Fruit fly (Drosophila melanogaster) whole organism, embryonic: ENCODE results near the gene CG15019.
A peak's percentile ranks its signal among the peaks of the same experiment; 100 is the strongest.

Experiments
- Abd-B ChIP-seq: fragments of 200-800 bp; sonication (Bioruptor generic); optimal IDR thresholded peaks from 2 replicates; lab custom pipeline; 2018; ENCODE audit warnings: missing biosample characterization, mild to moderate bottlenecking, missing genetic modification characterization, moderate library complexity
- Antp ChIP-seq: fragments of 200-800 bp; sonication (Bioruptor generic); optimal IDR thresholded peaks from 3 replicates; lab custom pipeline; 2016; ENCODE audit warnings: missing biosample characterization, missing genetic modification characterization
- CG10462 ChIP-seq: fragments of 200-800 bp; sonication (Bioruptor generic); optimal IDR thresholded peaks from 2 replicates; lab custom pipeline; 2016; ENCODE audit warnings: missing biosample characterization, missing genetic modification characterization
- CG11504 ChIP-seq: fragments of 200-800 bp; sonication (Bioruptor generic); optimal IDR thresholded peaks from 3 replicates; lab custom pipeline; 2019; ENCODE audit warnings: missing biosample characterization, mild to moderate bottlenecking, missing genetic modification characterization, moderate library complexity
- CG11695 ChIP-seq: fragments of 200-800 bp; sonication (Bioruptor generic); IDR thresholded peaks from 3 replicates; pipeline ENCODE4 v1.3.6; 2022; ENCODE audit warnings: missing biosample characterization, missing genetic modification characterization
- CG12236 ChIP-seq: fragments of 200-800 bp; sonication (Bioruptor generic); optimal IDR thresholded peaks from 2 replicates; lab custom pipeline; 2016; ENCODE audit warnings: missing biosample characterization, missing genetic modification characterization
- CG12769 ChIP-seq: fragments of 200-800 bp; sonication (Bioruptor generic); optimal IDR thresholded peaks from 2 replicates; lab custom pipeline; 2019; ENCODE audit warnings: missing biosample characterization, mild to moderate bottlenecking, missing genetic modification characterization, moderate library complexity
- CG13296 ChIP-seq: fragments of 200-800 bp; sonication (Bioruptor generic); optimal IDR thresholded peaks from 3 replicates; lab custom pipeline; 2018; ENCODE audit warnings: missing biosample characterization, mild to moderate bottlenecking, missing genetic modification characterization
- CG14710 ChIP-seq: fragments of 200-800 bp; sonication (Bioruptor generic); optimal IDR thresholded peaks from 3 replicates; lab custom pipeline; 2019; ENCODE audit warnings: missing biosample characterization, mild to moderate bottlenecking, missing genetic modification characterization, moderate library complexity
- CG1529 ChIP-seq: fragments of 200-800 bp; sonication (Bioruptor generic); optimal IDR thresholded peaks from 3 replicates; lab custom pipeline; 2018; ENCODE audit warnings: missing biosample characterization, missing genetic modification characterization
- CG17385 ChIP-seq: fragments of 200-800 bp; sonication (Bioruptor generic); optimal IDR thresholded peaks from 3 replicates; lab custom pipeline; 2018; ENCODE audit warnings: missing biosample characterization, mild to moderate bottlenecking, missing genetic modification characterization
- CG30403 ChIP-seq: fragments of 200-800 bp; sonication (Bioruptor generic); optimal IDR thresholded peaks from 3 replicates; lab custom pipeline; 2016; ENCODE audit warnings: missing biosample characterization, missing genetic modification characterization
- CG31441 ChIP-seq: fragments of 200-800 bp; sonication (Bioruptor generic); IDR thresholded peaks from 2 replicates; pipeline ENCODE4 v1.3.6; 2022; ENCODE audit warnings: missing biosample characterization, missing genetic modification characterization
- CG34422 ChIP-seq: fragments of 200-800 bp; sonication (Bioruptor generic); IDR thresholded peaks from 3 replicates; pipeline ENCODE4 v1.3.6; 2022; ENCODE audit warnings: missing biosample characterization, missing genetic modification characterization
- CG4730 ChIP-seq: fragments of 200-800 bp; sonication (Bioruptor generic); IDR thresholded peaks from 2 replicates; pipeline ENCODE4 v1.3.6; 2022; ENCODE audit warnings: missing biosample characterization, missing genetic modification characterization
- CG7839 ChIP-seq: fragments of 200-800 bp; sonication (Bioruptor generic); optimal IDR thresholded peaks from 3 replicates; lab custom pipeline; 2018; ENCODE audit warnings: missing biosample characterization, mild to moderate bottlenecking, missing genetic modification characterization, moderate library complexity
- CG9215 ChIP-seq: fragments of 200-800 bp; sonication (Bioruptor generic); IDR thresholded peaks from 2 replicates; pipeline ENCODE4 v1.3.6; 2022; ENCODE audit warnings: missing biosample characterization, missing genetic modification characterization
- CG9609 ChIP-seq: fragments of 200-800 bp; sonication (Bioruptor generic); optimal IDR thresholded peaks from 3 replicates; lab custom pipeline; 2016; ENCODE audit warnings: missing biosample characterization, missing genetic modification characterization
- CG9727 ChIP-seq: fragments of 200-800 bp; sonication (Bioruptor generic); optimal IDR thresholded peaks from 3 replicates; lab custom pipeline; 2017; ENCODE audit warnings: missing biosample characterization, mild to moderate bottlenecking, missing genetic modification characterization
- Chrac-16 ChIP-seq: fragments of 200-800 bp; sonication (Bioruptor generic); optimal IDR thresholded peaks from 3 replicates; lab custom pipeline; 2016; ENCODE audit warnings: missing biosample characterization, missing genetic modification characterization
- E2f1 ChIP-seq: fragments of 200-800 bp; sonication (Bioruptor generic); IDR thresholded peaks from 2 replicates; pipeline ENCODE4 v1.3.6; 2022; ENCODE audit warnings: missing biosample characterization, missing genetic modification characterization
- Hmr ChIP-seq: fragments of 200-800 bp; sonication (Bioruptor generic); optimal IDR thresholded peaks from 3 replicates; lab custom pipeline; 2017; ENCODE audit warnings: mild to moderate bottlenecking, missing biosample characterization, missing genetic modification reagents, missing genetic modification characterization
- Hr51 ChIP-seq, 2 experiments: fragments of 200-800 bp; sonication (Bioruptor generic); optimal IDR thresholded peaks; 2 replicates in 1 of 2; 3 replicates in 1 of 2; lab custom pipeline; 2016 to 2018; ENCODE audit warnings: missing biosample characterization in 2 of 2, missing genetic modification characterization in 2 of 2, mild to moderate bottlenecking in 1 of 2, moderate library complexity in 1 of 2
- Hsf ChIP-seq: fragments of 200-800 bp; sonication (Bioruptor generic); optimal IDR thresholded peaks from 3 replicates; lab custom pipeline; 2016; ENCODE audit warnings: missing biosample characterization, missing genetic modification characterization
- Meics ChIP-seq: fragments of 200-800 bp; sonication (Bioruptor generic); optimal IDR thresholded peaks from 2 replicates; lab custom pipeline; 2017; ENCODE audit warnings: missing biosample characterization, mild to moderate bottlenecking, missing genetic modification characterization
- Nf-YC ChIP-seq: fragments of 200-800 bp; optimal IDR thresholded peaks from 3 replicates; lab custom pipeline; 2019; ENCODE audit warnings: missing biosample characterization, mild to moderate bottlenecking, missing genetic modification characterization, moderate library complexity
- Ptx1 ChIP-seq: fragments of 200-800 bp; sonication (Bioruptor generic); IDR thresholded peaks from 2 replicates; pipeline ENCODE4 v1.3.6; 2022; ENCODE audit warnings: missing biosample characterization, missing genetic modification characterization
- Rx ChIP-seq: fragments of 200-800 bp; sonication (Bioruptor generic); IDR thresholded peaks from 2 replicates; pipeline ENCODE4 v1.3.6; 2022; ENCODE audit warnings: missing biosample characterization, missing genetic modification characterization
- Sox102F ChIP-seq: fragments of 200-800 bp; sonication (Bioruptor generic); optimal IDR thresholded peaks from 2 replicates; lab custom pipeline; 2018; ENCODE audit warnings: missing biosample characterization, mild to moderate bottlenecking, missing genetic modification characterization, moderate library complexity
- ac ChIP-seq: fragments of 200-800 bp; sonication (Bioruptor generic); optimal IDR thresholded peaks from 3 replicates; lab custom pipeline; 2017; ENCODE audit warnings: missing biosample characterization, mild to moderate bottlenecking, missing genetic modification characterization
- bab2 ChIP-seq: fragments of 200-800 bp; sonication (Bioruptor generic); optimal IDR thresholded peaks from 2 replicates; lab custom pipeline; 2016; ENCODE audit warnings: missing biosample characterization, missing genetic modification characterization
- bsh ChIP-seq, 2 experiments: fragments of 200-800 bp; sonication (Bioruptor generic); optimal IDR thresholded peaks; 2 replicates each; lab custom pipeline; 2017 to 2018; ENCODE audit warnings: mild to moderate bottlenecking in 2 of 2, missing biosample characterization in 2 of 2, missing genetic modification characterization in 2 of 2, moderate library complexity in 1 of 2
- croc ChIP-seq: fragments of 200-800 bp; sonication (Bioruptor generic); conservative IDR thresholded peaks from 3 replicates; pipeline ENCODE4 v1.3.6; 2022; ENCODE audit warnings: missing biosample characterization, missing genetic modification characterization
- dmrt99B ChIP-seq: fragments of 200-800 bp; sonication (Bioruptor generic); optimal IDR thresholded peaks from 2 replicates; lab custom pipeline; 2018; ENCODE audit warnings: missing biosample characterization, mild to moderate bottlenecking, missing genetic modification characterization, moderate library complexity
- esg ChIP-seq: fragments of 200-800 bp; sonication (Bioruptor generic); conservative IDR thresholded peaks from 2 replicates; pipeline ENCODE4 v1.3.6; 2022; ENCODE audit warnings: missing biosample characterization, missing genetic modification characterization
- fd3F ChIP-seq: fragments of 200-800 bp; sonication (Bioruptor generic); optimal IDR thresholded peaks from 2 replicates; lab custom pipeline; 2018; ENCODE audit warnings: missing biosample characterization, mild to moderate bottlenecking, missing genetic modification characterization, moderate library complexity
- gt ChIP-seq: fragments of 200-800 bp; sonication (Bioruptor generic); IDR thresholded peaks from 2 replicates; pipeline ENCODE4 v1.3.6; 2022; ENCODE audit warnings: missing biosample characterization, missing genetic modification characterization
- nau ChIP-seq: fragments of 200-800 bp; sonication (Bioruptor generic); optimal IDR thresholded peaks from 3 replicates; lab custom pipeline; 2017; ENCODE audit warnings: missing biosample characterization, mild to moderate bottlenecking, missing genetic modification characterization, missing genetic modification reagents
- odd ChIP-seq: fragments of 200-800 bp; sonication (Bioruptor generic); optimal IDR thresholded peaks from 2 replicates; lab custom pipeline; 2017; ENCODE audit warnings: missing biosample characterization, mild to moderate bottlenecking, missing genetic modification characterization
- prd ChIP-seq, 3 experiments: fragments of >200 bp in 2 of 3; fragments of 200-800 bp in 1 of 3; sonication (Bioruptor generic) in 1 of 3; optimal IDR thresholded peaks in 2 of 3; IDR thresholded peaks in 1 of 3; 2 replicates in 2 of 3; 3 replicates in 1 of 3; pipeline versions ENCODE4 v1.3.6 to Lab custom; 2017 to 2022; ENCODE audit warnings: missing biosample characterization in 1 of 3, missing genetic modification characterization in 1 of 3
- rib ChIP-seq: fragments of 200-800 bp; sonication (Bioruptor generic); IDR thresholded peaks from 2 replicates; pipeline ENCODE4 v1.3.6; 2022; ENCODE audit warnings: missing biosample characterization, missing genetic modification characterization
- slou ChIP-seq: fragments of 200-800 bp; sonication (Bioruptor generic); optimal IDR thresholded peaks from 3 replicates; lab custom pipeline; 2016; ENCODE audit warnings: missing biosample characterization, missing genetic modification characterization
- stc ChIP-seq: fragments of 200-800 bp; sonication (Bioruptor generic); IDR thresholded peaks from 2 replicates; pipeline ENCODE4 v1.3.6; 2022; ENCODE audit warnings: missing biosample characterization, missing genetic modification characterization
- stwl ChIP-seq: fragments of 200-800 bp; sonication (Bioruptor generic); optimal IDR thresholded peaks from 3 replicates; lab custom pipeline; 2018; ENCODE audit warnings: missing biosample characterization, mild to moderate bottlenecking, missing genetic modification characterization, moderate library complexity
- tio ChIP-seq: fragments of 200-800 bp; sonication (Bioruptor generic); optimal IDR thresholded peaks from 2 replicates; lab custom pipeline; 2017; ENCODE audit warnings: missing biosample characterization, missing genetic modification characterization, inconsistent platforms
- toy ChIP-seq: fragments of 200-800 bp; sonication (Bioruptor generic); IDR thresholded peaks from 2 replicates; pipeline ENCODE4 v1.3.6; 2022; ENCODE audit warnings: missing biosample characterization, missing genetic modification characterization
- ttk ChIP-seq: fragments of 200-800 bp; sonication (Bioruptor generic); IDR thresholded peaks from 2 replicates; pipeline ENCODE4 v2.1.2; 2022; ENCODE audit warnings: missing biosample characterization, missing genetic modification characterization
- tx ChIP-seq: fragments of 200-800 bp; sonication (Bioruptor generic); optimal IDR thresholded peaks from 2 replicates; lab custom pipeline; 2016; ENCODE audit warnings: missing biosample characterization, missing genetic modification characterization
- vvl ChIP-seq: fragments of 200-800 bp; sonication (Bioruptor generic); IDR thresholded peaks from 2 replicates; pipeline ENCODE4 v1.3.6; 2022; ENCODE audit warnings: missing biosample characterization, missing genetic modification characterization
- zen2 ChIP-seq: fragments of 200-800 bp; sonication (Bioruptor generic); IDR thresholded peaks from 3 replicates; pipeline ENCODE4 v1.3.6; 2022; ENCODE audit warnings: missing biosample characterization, missing genetic modification characterization; ENCODE audit not compliant: partially characterized antibody

Gene CG15019

dm6 chr3L:4378895-4379294 is 27.0 kb downstream of the CG15019 start (continued):
- TF ChIP-seq CG31441 (GFP tag; lab: Robert Waterston, UW), result peak; percentile 57
- TF ChIP-seq zen2, result no peak
- peak; percentile 7 for TF ChIP-seq CG14710 (tag; lab: Kevin White, UChicago)
- TF ChIP-seq CG34422 (GFP tag; lab: Robert Waterston, UW), result peak; percentile 57; the same call in 2 of the 3 replicates
- TF ChIP-seq bab2 (GFP tag; lab: Kevin White, UChicago), result peak; percentile 7
- TF ChIP-seq Hsf, result peak; percentile 52
- peak; percentile 17 for TF ChIP-seq Abd-B (GFP tag; lab: Kevin White, UChicago)
- no peak for TF ChIP-seq prd (optimal IDR thresholded peaks at IDR 0.05; lab: Kevin White, UChicago)
- TF ChIP-seq prd (GFP tag; IDR thresholded peaks at IDR 0.05; lab: Robert Waterston, UW), result peak; percentile 62
- TF ChIP-seq Hr51 (GFP tag; optimal IDR thresholded peaks at IDR 0.05; lab: Kevin White, UChicago), result peak; percentile 27 to 70
- TF ChIP-seq CG4730 (GFP tag; lab: Robert Waterston, UW), result no peak
- TF ChIP-seq CG9609 (GFP tag; lab: Kevin White, UChicago), result peak; percentile 19
- TF ChIP-seq CG9727 (GFP tag; lab: Kevin White, UChicago), result peak; percentile 75
- TF ChIP-seq ttk (GFP tag; lab: Robert Waterston, UW), result peak; percentile 52; the same call in 1 of the 2 replicates
- peak; percentile 21 for TF ChIP-seq Chrac-16 (GFP tag; lab: Kevin White, UChicago)
- TF ChIP-seq CG11695, result peak; percentile 63; the same call in 2 of the 3 replicates
- TF ChIP-seq CG12769 (tag; lab: Kevin White, UChicago), result peak; percentile 31
- TF ChIP-seq rib, result no peak
- peak; percentile 39 for TF ChIP-seq CG30403 (GFP tag; lab: Kevin White, UChicago)
- TF ChIP-seq odd, result peak; percentile 38
- TF ChIP-seq CG13296 (GFP tag; lab: Kevin White, UChicago), result peak; percentile 46
- no peak for TF ChIP-seq Rx (GFP tag; lab: Robert Waterston, UW)
- TF ChIP-seq vvl (GFP tag; lab: Robert Waterston, UW), result peak; percentile 79
- TF ChIP-seq bsh (GFP tag; optimal IDR thresholded peaks at IDR 0.05; lab: Kevin White, UChicago), result peak in 1 of 2 experiments; percentile 41
- TF ChIP-seq slou (GFP tag; lab: Kevin White, UChicago), result peak; percentile 39
- TF ChIP-seq Hmr (GFP tag; lab: Kevin White, UChicago), result peak; percentile 68
- no peak for TF ChIP-seq Antp (GFP tag; lab: Kevin White, UChicago)
- peak; percentile 43 for TF ChIP-seq esg (GFP tag; lab: Robert Waterston, UW)
- TF ChIP-seq croc (GFP tag; lab: Robert Waterston, UW), result peak; percentile 18; the same call in 1 of the 3 replicates
- TF ChIP-seq ac (GFP tag; lab: Kevin White, UChicago), result no peak
- TF ChIP-seq stc (GFP tag; lab: Robert Waterston, UW), result peak; percentile 61
- TF ChIP-seq CG12236 (GFP tag; lab: Kevin White, UChicago), result no peak
- TF ChIP-seq Ptx1 (GFP tag; lab: Robert Waterston, UW), result peak; percentile 68
- TF ChIP-seq tio (GFP tag; lab: Kevin White, UChicago), result peak; percentile 50
- peak; percentile 61 for TF ChIP-seq Sox102F (GFP tag; lab: Kevin White, UChicago)
- no peak for TF ChIP-seq toy (GFP tag; lab: Robert Waterston, UW)
- TF ChIP-seq dmrt99B (tag; lab: Kevin White, UChicago), result peak; percentile 63
- TF ChIP-seq CG10462 (GFP tag; lab: Kevin White, UChicago), result peak; percentile 2
- peak; percentile 11 for TF ChIP-seq tx
- peak; percentile 71 for TF ChIP-seq CG7839
- no peak for TF ChIP-seq CG1529
- TF ChIP-seq nau (GFP tag; lab: Kevin White, UChicago), result peak; percentile 12
- TF ChIP-seq Nf-YC (tag; lab: Kevin White, UChicago), result peak; percentile 32
- TF ChIP-seq CG17385 (GFP tag; lab: Kevin White, UChicago), result peak; percentile 62
- TF ChIP-seq CG11504, result peak; percentile 75
- TF ChIP-seq fd3F, result peak; percentile 55
- TF ChIP-seq CG9215 (GFP tag; lab: Robert Waterston, UW), result peak; percentile 62
- peak; percentile 72 for TF ChIP-seq Meics
- TF ChIP-seq stwl (tag; lab: Kevin White, UChicago), result no peak
- peak; percentile 62 for TF ChIP-seq E2f1
- no peak for TF ChIP-seq gt (GFP tag; lab: Robert Waterston, UW)
